Worm (Caenorhabditis elegans) whole organism, L3 larva: ENCODE measurements around the gene str-28.

Experiments
- R02D3.7 ChIP-seq: fragments of 150-350 bp; optimal IDR thresholded peaks from 2 replicates; lab custom pipeline; 2014; ENCODE audit warnings: missing biosample characterization, missing genetic modification characterization
- daf-12 ChIP-seq: fragments of 150-350 bp; optimal IDR thresholded peaks from 2 replicates; lab custom pipeline; 2014; ENCODE audit warnings: missing biosample characterization, missing genetic modification reagents, missing genetic modification characterization
- nhr-11 ChIP-seq: fragments of 150-350 bp; optimal IDR thresholded peaks from 2 replicates; lab custom pipeline; 2014; ENCODE audit warnings: missing biosample characterization, missing genetic modification characterization
- skn-1 ChIP-seq: fragments of 150-350 bp; optimal IDR thresholded peaks from 2 replicates; lab custom pipeline; 2014; ENCODE audit warnings: missing biosample characterization, missing genetic modification characterization
- snpc-4 ChIP-seq: fragments of 150-350 bp; optimal IDR thresholded peaks from 2 replicates; lab custom pipeline; 2014; ENCODE audit warnings: missing biosample characterization, missing genetic modification characterization

DNA sequence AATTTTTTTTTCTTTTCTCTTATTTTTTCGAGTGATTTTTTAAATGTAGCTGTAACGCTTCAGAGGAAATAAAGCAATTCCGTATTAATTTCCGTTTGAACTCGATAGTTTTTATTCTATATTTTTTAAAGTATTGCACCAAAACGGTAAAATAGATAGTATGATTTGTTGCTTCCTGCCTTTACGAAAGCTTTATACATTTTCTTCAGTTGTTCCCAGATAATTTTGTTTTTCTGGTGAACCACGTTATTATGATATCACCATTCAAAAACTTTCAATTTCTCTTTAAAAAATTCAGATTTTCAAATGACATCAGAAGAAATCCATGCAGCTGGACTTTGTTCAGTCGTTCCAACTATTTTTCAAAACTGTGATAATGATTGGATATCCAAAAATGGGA, 42.2 kb upstream of the str-28 start, which contains the start of gene srb-18:
- TF ChIP-seq nhr-11 (tag; lab: Kevin White, UChicago) (no peak), snpc-4 (tag; lab: Kevin White, UChicago) (no peak), R02D3.7 (no peak), skn-1 (no peak), daf-12 (tag; lab: Kevin White, UChicago) (no peak)
